Worm (Caenorhabditis elegans): Measurements from ENCODE around the gene F56D6.21.
A peak's percentile ranks its signal among the peaks of the same experiment; 100 is the strongest.

ce11 chrIV:3899719-3900554 is 4.8 kb upstream of the F56D6.21 start, which contains the start of gene srz-62:
- TF ChIP-seq peb-1 (tag; optimal IDR thresholded peaks at IDR 0.05) (no peak), skn-1 (tag; optimal IDR thresholded peaks at IDR 0.05) (no peak), Y55F3AM.14 (GFP tag; optimal IDR thresholded peaks at IDR 0.05) (no peak), nhr-21 (tag; optimal IDR thresholded peaks at IDR 0.05) (no peak), ztf-4 (tag; optimal IDR thresholded peaks at IDR 0.05) (no peak), fos-1 (tag; optimal IDR thresholded peaks at IDR 0.05) (peak; percentile 100), lin-39 (tag; optimal IDR thresholded peaks at IDR 0.05) (no peak), elt-1 (tag; optimal IDR thresholded peaks at IDR 0.05) (no peak), mab-5 (tag; optimal IDR thresholded peaks at IDR 0.05) (no peak), nhr-237 (tag; optimal IDR thresholded peaks at IDR 0.05) (no peak), ceh-82 (tag; optimal IDR thresholded peaks at IDR 0.05) (no peak), nhr-77 (tag; optimal IDR thresholded peaks at IDR 0.05) (no peak), aly-2 (tag; optimal IDR thresholded peaks at IDR 0.05) (no peak), ztf-1 (GFP tag; conservative IDR thresholded peaks at IDR 0.05) (no peak)

Data from whole organism, L2 larva.